Worm (Caenorhabditis elegans) whole organism, L2 larva: ENCODE data around the gene kat-1.

Experiments used
- F13H6.1 ChIP-seq: sonication (generic microtip); optimal IDR thresholded peaks from 2 replicates; lab custom pipeline; 2016; ENCODE audit warnings: missing genetic modification characterization, missing compliant biosample characterization
- Y55F3AM.14 ChIP-seq: fragments of 200-800 bp; sonication (Bioruptor generic); optimal IDR thresholded peaks from 2 replicates; lab custom pipeline; 2018; ENCODE audit warnings: mild to moderate bottlenecking, missing genetic modification characterization, missing compliant biosample characterization
- aly-2 ChIP-seq: fragments of 150-350 bp; optimal IDR thresholded peaks from 2 replicates; lab custom pipeline; 2014; ENCODE audit warnings: missing biosample characterization, missing genetic modification characterization
- ama-1 ChIP-seq: fragments of 150-350 bp; optimal IDR thresholded peaks from 2 replicates; lab custom pipeline; 2018; ENCODE audit warnings: inconsistent platforms
- ceh-82 ChIP-seq: fragments of 150-350 bp; optimal IDR thresholded peaks from 2 replicates; lab custom pipeline; 2014; ENCODE audit warnings: missing biosample characterization, missing genetic modification characterization
- egl-27 ChIP-seq: sonication (generic microtip); optimal IDR thresholded peaks from 3 replicates; lab custom pipeline; 2017; ENCODE audit warnings: missing biosample characterization, missing genetic modification reagents, missing genetic modification characterization
- mdl-1 ChIP-seq, 2 experiments: fragments of 150-350 bp in 1 of 2; sonication (generic microtip) in 1 of 2; optimal IDR thresholded peaks; 2 replicates each; lab custom pipeline; 2017; ENCODE audit warnings: missing biosample characterization in 2 of 2, missing genetic modification characterization in 2 of 2
- nhr-12 ChIP-seq: fragments of 150-350 bp; optimal IDR thresholded peaks from 2 replicates; lab custom pipeline; 2014; ENCODE audit warnings: missing biosample characterization, missing genetic modification characterization
- sma-3 ChIP-seq: sonication (generic microtip); optimal IDR thresholded peaks from 2 replicates; lab custom pipeline; 2016; ENCODE audit warnings: missing genetic modification reagents, missing genetic modification characterization, missing compliant biosample characterization
- sma-9 ChIP-seq, 2 experiments: fragments of 150-350 bp in 1 of 2; sonication (generic microtip) in 1 of 2; optimal IDR thresholded peaks; 2 replicates each; lab custom pipeline; 2014 to 2016; ENCODE audit warnings: missing genetic modification characterization in 2 of 2, mild to moderate bottlenecking in 1 of 2, missing biosample characterization in 1 of 2, missing compliant biosample characterization in 1 of 2, missing genetic modification reagents in 1 of 2, moderate library complexity in 1 of 2
- snpc-4 ChIP-seq: fragments of 150-350 bp; optimal IDR thresholded peaks from 2 replicates; lab custom pipeline; 2014; ENCODE audit warnings: missing biosample characterization, missing genetic modification characterization
- unc-62 ChIP-seq: fragments of 150-350 bp; optimal IDR thresholded peaks from 2 replicates; lab custom pipeline; 2014; ENCODE audit warnings: missing biosample characterization, missing genetic modification reagents, missing genetic modification characterization

DNA sequence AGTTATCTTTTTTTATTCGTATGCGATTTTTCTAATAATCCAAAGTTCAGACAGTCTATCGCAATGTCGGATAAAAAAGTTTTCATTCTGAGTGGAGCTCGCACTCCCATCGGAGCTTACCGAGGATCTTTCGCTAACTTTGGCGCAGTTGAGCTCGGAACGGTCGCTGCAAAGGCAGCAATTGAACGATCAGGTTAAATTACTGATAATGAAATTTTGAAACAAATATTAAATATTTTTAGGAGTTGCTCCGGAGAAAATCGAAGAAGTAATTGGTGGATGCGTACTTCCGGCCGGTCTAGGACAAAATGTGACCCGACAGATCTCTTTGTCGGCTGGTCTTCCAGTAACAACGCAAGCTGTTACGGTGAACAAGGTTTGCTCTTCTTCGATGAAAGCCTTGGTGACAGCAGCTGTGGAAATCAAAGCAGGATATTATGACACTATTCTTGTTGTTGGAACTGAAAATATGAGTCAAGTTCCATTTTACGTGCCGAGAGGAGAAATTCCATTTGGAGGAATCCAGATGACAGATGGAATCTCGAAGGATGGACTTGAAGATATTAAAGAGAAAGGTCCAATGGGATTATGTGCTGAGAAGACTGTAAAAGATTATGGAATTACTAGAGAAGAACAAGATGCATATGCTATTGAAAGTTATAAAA, 2.1 kb downstream of the kat-1 start, which contains the start of gene T02G5.7:
- TF ChIP-seq unc-62 (GFP tag; lab: Kevin White, UChicago) (no peak), sma-3 (GFP tag; lab: Kevin White, UChicago) (no peak), egl-27 (tag; lab: Kevin White, UChicago) (no peak), F13H6.1 (tag; lab: Kevin White, UChicago) (no peak), ceh-82 (tag; lab: Kevin White, UChicago) (no peak), aly-2 (tag; lab: Kevin White, UChicago) (no peak), ama-1 (lab: Kevin White, UChicago) (no peak), nhr-12 (tag; lab: Kevin White, UChicago) (no peak), Y55F3AM.14 (GFP tag; lab: Kevin White, UChicago) (no peak), sma-9 (GFP tag; optimal IDR thresholded peaks at IDR 0.05; lab: Kevin White, UChicago) (no peak), sma-9 (tag; optimal IDR thresholded peaks at IDR 0.05; lab: Kevin White, UChicago) (no peak), mdl-1 (tag; optimal IDR thresholded peaks at IDR 0.05; lab: Kevin White, UChicago) (no peak), snpc-4 (tag; lab: Kevin White, UChicago) (no peak)
